Worm (Caenorhabditis elegans): Measurements from ENCODE around the gene clec-262.

Gene clec-262

ce11 chrV:20356472-20356871, 44.9 kb downstream of the clec-262 start, which contains the start of gene grd-11:
TSS of gene grd-11 (plus strand) at chrV:20356772.
- TF ChIP-seq dsc-1 (tag; optimal IDR thresholded peaks at IDR 0.05) (no peak), mef-2 (tag; optimal IDR thresholded peaks at IDR 0.05) (no peak), pag-3 (tag; optimal IDR thresholded peaks at IDR 0.05; ENCODE audit: borderline replicate concordance, insufficient read depth) (no peak), nhr-77 (tag; optimal IDR thresholded peaks at IDR 0.05) (no peak), ceh-63 (GFP tag; optimal IDR thresholded peaks at IDR 0.05) (no peak), mab-9 (GFP tag; IDR thresholded peaks at IDR 0.05) (no peak), lin-15B (tag; optimal IDR thresholded peaks at IDR 0.05) (no peak), mep-1 (tag; optimal IDR thresholded peaks at IDR 0.05) (no peak), jun-1 (tag; optimal IDR thresholded peaks at IDR 0.05) (no peak), lin-39 (tag; optimal IDR thresholded peaks at IDR 0.05) (no peak), ceh-90 (tag; optimal IDR thresholded peaks at IDR 0.05) (no peak)
